Worm (Caenorhabditis elegans): ENCODE results near the gene F15B9.11.

ce11 chrV:13024499-13024898 is 31.8 kb upstream of the F15B9.11 start:
- TF ChIP-seq pes-1 (GFP tag; IDR thresholded peaks at IDR 0.05) = no peak
- no peak for TF ChIP-seq ama-1 (optimal IDR thresholded peaks at IDR 0.05)
- no peak for TF ChIP-seq flt-1 (GFP tag; IDR thresholded peaks at IDR 0.05)
- no peak for TF ChIP-seq hmbx-1 (tag; optimal IDR thresholded peaks at IDR 0.05)
- no peak for TF ChIP-seq ceh-36 (tag; optimal IDR thresholded peaks at IDR 0.05)
- no peak for TF ChIP-seq ceh-13 (GFP tag; optimal IDR thresholded peaks at IDR 0.05)
- TF ChIP-seq aly-1 (tag; optimal IDR thresholded peaks at IDR 0.05) = no peak
- TF ChIP-seq B0310.2 (tag; optimal IDR thresholded peaks at IDR 0.05) = no peak
- TF ChIP-seq tbx-37 (GFP tag; conservative IDR thresholded peaks at IDR 0.05) = no peak
- TF ChIP-seq hmg-4 (GFP tag; optimal IDR thresholded peaks at IDR 0.05) = no peak
- no peak for TF ChIP-seq F13C5.2 (tag; optimal IDR thresholded peaks at IDR 0.05)
- TF ChIP-seq ets-7 (tag; optimal IDR thresholded peaks at IDR 0.05) = no peak
